Worm (Caenorhabditis elegans) whole organism, L2 larva: ENCODE measurements around the gene C24A8.6.

Experiments
- Y55F3AM.14 ChIP-seq: fragments of 200-800 bp; sonication (Bioruptor generic); optimal IDR thresholded peaks from 2 replicates; lab custom pipeline; 2018; ENCODE audit warnings: mild to moderate bottlenecking, missing genetic modification characterization, missing compliant biosample characterization
- ama-1 ChIP-seq: fragments of 150-350 bp; optimal IDR thresholded peaks from 2 replicates; lab custom pipeline; 2018; ENCODE audit warnings: inconsistent platforms
- ceh-16 ChIP-seq: fragments of 150-350 bp; optimal IDR thresholded peaks from 2 replicates; lab custom pipeline; 2014; ENCODE audit warnings: missing biosample characterization, missing genetic modification characterization
- dmd-4 ChIP-seq: sonication (generic microtip); optimal IDR thresholded peaks from 2 replicates; lab custom pipeline; 2017; ENCODE audit warnings: missing biosample characterization, missing genetic modification characterization
- egl-27 ChIP-seq: sonication (generic microtip); optimal IDR thresholded peaks from 3 replicates; lab custom pipeline; 2017; ENCODE audit warnings: missing biosample characterization, missing genetic modification reagents, missing genetic modification characterization
- elt-1 ChIP-seq: fragments of 150-350 bp; optimal IDR thresholded peaks from 2 replicates; lab custom pipeline; 2014; ENCODE audit warnings: missing biosample characterization, missing genetic modification characterization
- lin-39 ChIP-seq: fragments of 150-350 bp; optimal IDR thresholded peaks from 2 replicates; lab custom pipeline; 2014; ENCODE audit warnings: missing biosample characterization, missing genetic modification reagents, missing genetic modification characterization
- mbf-1 ChIP-seq: sonication (generic microtip); optimal IDR thresholded peaks from 2 replicates; lab custom pipeline; 2017; ENCODE audit warnings: missing biosample characterization, missing genetic modification characterization
- nhr-11 ChIP-seq: fragments of 150-350 bp; optimal IDR thresholded peaks from 2 replicates; lab custom pipeline; 2014; ENCODE audit warnings: missing biosample characterization, missing genetic modification characterization
- nhr-25 ChIP-seq: fragments of 150-350 bp; sonication (generic microtip); optimal IDR thresholded peaks from 3 replicates; lab custom pipeline; 2014; ENCODE audit warnings: missing biosample characterization, missing genetic modification characterization
- unc-39 ChIP-seq: fragments of 150-350 bp; optimal IDR thresholded peaks from 2 replicates; lab custom pipeline; 2014; ENCODE audit warnings: missing biosample characterization, missing genetic modification characterization
- unc-55 ChIP-seq: fragments of 150-350 bp; sonication (generic microtip); optimal IDR thresholded peaks from 3 replicates; lab custom pipeline; 2014; ENCODE audit warnings: missing biosample characterization, missing genetic modification reagents, missing genetic modification characterization
- ztf-1 ChIP-seq: fragments of 200-800 bp; sonication (Bioruptor generic); conservative IDR thresholded peaks from 2 replicates; pipeline ENCODE4 v1.3.6; 2022; ENCODE audit warnings: missing genetic modification characterization, missing compliant biosample characterization
- ztf-11 ChIP-seq: sonication (generic microtip); optimal IDR thresholded peaks from 2 replicates; lab custom pipeline; 2017; ENCODE audit warnings: missing biosample characterization, missing genetic modification characterization

ce11 chrX:4320563-4320962 is 11.6 kb downstream of the C24A8.6 start, which contains the start of gene dop-6:
- no peak for TF ChIP-seq nhr-11
- no peak for TF ChIP-seq unc-55
- TF ChIP-seq egl-27 (tag; lab: Kevin White, UChicago): no peak
- TF ChIP-seq ztf-11 (tag; lab: Kevin White, UChicago): no peak
- TF ChIP-seq dmd-4 (tag; lab: Kevin White, UChicago): no peak
- TF ChIP-seq unc-39: no peak
- TF ChIP-seq ztf-1 (GFP tag; lab: Robert Waterston, UW): no peak
- no peak for TF ChIP-seq ceh-16 (tag; lab: Kevin White, UChicago)
- TF ChIP-seq Y55F3AM.14 (GFP tag; lab: Kevin White, UChicago): no peak
- no peak for TF ChIP-seq ama-1 (lab: Kevin White, UChicago)
- TF ChIP-seq nhr-25: no peak
- no peak for TF ChIP-seq mbf-1 (tag; lab: Kevin White, UChicago)
- no peak for TF ChIP-seq elt-1 (tag; lab: Kevin White, UChicago)
- TF ChIP-seq lin-39 (tag; lab: Kevin White, UChicago): no peak
